Fruit fly (Drosophila melanogaster) whole organism, embryonic: Measurements from ENCODE around the gene Rh2.

Source experiments
- Blimp-1 ChIP-seq: fragments of 200-800 bp; sonication (Bioruptor generic); optimal IDR thresholded peaks from 3 replicates; lab custom pipeline; 2018; ENCODE audit warnings: missing biosample characterization, missing genetic modification characterization, mild to moderate bottlenecking, moderate library complexity, missing genetic modification reagents
- CG15696 ChIP-seq: fragments of 200-800 bp; sonication (Bioruptor generic); optimal IDR thresholded peaks from 2 replicates; lab custom pipeline; 2019; ENCODE audit warnings: missing biosample characterization, mild to moderate bottlenecking, missing genetic modification characterization, moderate library complexity
- CG1792 ChIP-seq: fragments of 200-800 bp; sonication (Bioruptor generic); optimal IDR thresholded peaks from 2 replicates; lab custom pipeline; 2016; ENCODE audit warnings: missing biosample characterization, missing genetic modification characterization
- CG30431 ChIP-seq: fragments of 200-800 bp; sonication (Bioruptor generic); optimal IDR thresholded peaks from 2 replicates; lab custom pipeline; 2017; ENCODE audit warnings: missing biosample characterization, missing genetic modification characterization
- CG33557 ChIP-seq: fragments of 200-800 bp; sonication (Bioruptor generic); optimal IDR thresholded peaks from 2 replicates; lab custom pipeline; 2019; ENCODE audit warnings: missing biosample characterization, mild to moderate bottlenecking, missing genetic modification characterization, moderate library complexity
- CG4360 ChIP-seq: fragments of 200-800 bp; sonication (Bioruptor generic); IDR thresholded peaks from 2 replicates; pipeline ENCODE4 v1.3.6; 2022; ENCODE audit warnings: missing biosample characterization, missing genetic modification characterization
- Dref ChIP-seq: fragments of 200-800 bp; sonication (Bioruptor generic); IDR thresholded peaks from 2 replicates; pipeline ENCODE4 v1.3.6; 2022; ENCODE audit warnings: missing biosample characterization, missing genetic modification characterization
- Ets65A ChIP-seq: fragments of 200-800 bp; sonication (Bioruptor generic); peaks from one replicate; lab custom pipeline; 2016; ENCODE audit warnings: missing biosample characterization, missing genetic modification characterization
- Nf-YC ChIP-seq: fragments of 200-800 bp; optimal IDR thresholded peaks from 3 replicates; lab custom pipeline; 2019; ENCODE audit warnings: missing biosample characterization, mild to moderate bottlenecking, missing genetic modification characterization, moderate library complexity
- corto ChIP-seq: fragments of 200-800 bp; sonication (Bioruptor generic); optimal IDR thresholded peaks from 2 replicates; lab custom pipeline; 2016; ENCODE audit warnings: missing biosample characterization, mild to moderate bottlenecking, missing genetic modification characterization, moderate library complexity
- dmrt11E ChIP-seq: fragments of 200-800 bp; sonication (Bioruptor generic); optimal IDR thresholded peaks from 3 replicates; lab custom pipeline; 2018; ENCODE audit warnings: missing biosample characterization, mild to moderate bottlenecking, missing genetic modification characterization, moderate library complexity
- klu ChIP-seq: fragments of 200-800 bp; sonication (Bioruptor generic); IDR thresholded peaks from 2 replicates; pipeline ENCODE4 v1.3.6; 2022; ENCODE audit warnings: missing biosample characterization, missing genetic modification characterization
- pzg ChIP-seq: fragments of 200-800 bp; sonication (Bioruptor generic); optimal IDR thresholded peaks from 3 replicates; lab custom pipeline; 2018; ENCODE audit warnings: missing biosample characterization, mild to moderate bottlenecking, missing genetic modification characterization, moderate library complexity

dm6 chr3R:18947307-18947706, 48.1 kb downstream of the Rh2 start:
- no peak for TF ChIP-seq Blimp-1 (GFP tag; lab: Kevin White, UChicago)
- TF ChIP-seq klu, result no peak
- TF ChIP-seq CG4360, result no peak
- no peak for TF ChIP-seq CG1792 (GFP tag; lab: Kevin White, UChicago)
- no peak for TF ChIP-seq dmrt11E
- no peak for TF ChIP-seq Dref
- no peak for TF ChIP-seq corto (GFP tag; lab: Kevin White, UChicago)
- TF ChIP-seq pzg, result no peak
- TF ChIP-seq Ets65A (GFP tag; lab: Kevin White, UChicago), result no peak
- no peak for TF ChIP-seq Nf-YC (tag; lab: Kevin White, UChicago)
- TF ChIP-seq CG30431 (GFP tag; lab: Kevin White, UChicago), result no peak
- no peak for TF ChIP-seq CG33557 (GFP tag; lab: Kevin White, UChicago)
- TF ChIP-seq CG15696, result no peak
